Worm (Caenorhabditis elegans) whole organism, young adult: ENCODE results near the gene K08H10.6.

Experiments used
- C17E4.6 ChIP-seq: fragments of 200-800 bp; sonication (Bioruptor generic); IDR thresholded peaks from 2 replicates; pipeline ENCODE4 v1.3.6; 2022; ENCODE audit warnings: missing genetic modification reagents, missing genetic modification characterization, missing compliant biosample characterization
- F10E7.11 ChIP-seq: sonication (generic microtip); optimal IDR thresholded peaks from 2 replicates; lab custom pipeline; 2017; ENCODE audit warnings: mild to moderate bottlenecking, missing genetic modification characterization, moderate library complexity, missing compliant biosample characterization
- F33H1.4 ChIP-seq: fragments of 200-800 bp; sonication (Bioruptor generic); IDR thresholded peaks from 2 replicates; pipeline ENCODE4 v1.3.6; 2022; ENCODE audit warnings: missing genetic modification reagents, missing genetic modification characterization, missing compliant biosample characterization
- F52B5.7 ChIP-seq: sonication (generic microtip); optimal IDR thresholded peaks from 2 replicates; lab custom pipeline; 2016; ENCODE audit warnings: mild to moderate bottlenecking, missing genetic modification characterization, missing compliant biosample characterization
- F57C9.4 ChIP-seq: sonication (generic microtip); optimal IDR thresholded peaks from 2 replicates; lab custom pipeline; 2017; ENCODE audit warnings: mild to moderate bottlenecking, missing genetic modification characterization, missing compliant biosample characterization
- K12H6.12 ChIP-seq: fragments of 200-800 bp; sonication (Bioruptor generic); optimal IDR thresholded peaks from 2 replicates; lab custom pipeline; 2018; ENCODE audit warnings: mild to moderate bottlenecking, missing genetic modification characterization, missing compliant biosample characterization
- T07F8.4 ChIP-seq: sonication (generic microtip); optimal IDR thresholded peaks from 2 replicates; lab custom pipeline; 2016; ENCODE audit warnings: mild to moderate bottlenecking, missing genetic modification characterization, moderate library complexity, missing compliant biosample characterization
- T26A5.8 ChIP-seq: sonication (generic microtip); optimal IDR thresholded peaks from 2 replicates; lab custom pipeline; 2016; ENCODE audit warnings: missing genetic modification characterization, missing compliant biosample characterization
- Y53G8AR.9 ChIP-seq: fragments of 200-800 bp; sonication (Bioruptor generic); conservative IDR thresholded peaks from 2 replicates; pipeline ENCODE4 v1.3.6; 2022; ENCODE audit warnings: missing genetic modification reagents, missing genetic modification characterization, missing compliant biosample characterization
- Y79H2A.3 ChIP-seq: fragments of 200-800 bp; sonication (Bioruptor generic); conservative IDR thresholded peaks from 2 replicates; pipeline ENCODE4 v1.3.6; 2022; ENCODE audit warnings: missing genetic modification reagents, missing genetic modification characterization, missing compliant biosample characterization
- aptf-2 ChIP-seq: fragments of 200-800 bp; sonication (Bioruptor generic); conservative IDR thresholded peaks from 2 replicates; pipeline ENCODE4 v1.3.6; 2022; ENCODE audit warnings: missing genetic modification reagents, missing genetic modification characterization, missing compliant biosample characterization
- aptf-3 ChIP-seq: fragments of 200-800 bp; sonication (Bioruptor generic); IDR thresholded peaks from 2 replicates; pipeline ENCODE4 v1.3.6; 2022; ENCODE audit warnings: missing genetic modification characterization, missing compliant biosample characterization
- atf-7 ChIP-seq: sonication (generic microtip); optimal IDR thresholded peaks from 2 replicates; lab custom pipeline; 2017; ENCODE audit warnings: mild to moderate bottlenecking, missing genetic modification characterization, missing compliant biosample characterization
- athp-1 ChIP-seq: sonication (generic microtip); optimal IDR thresholded peaks from 2 replicates; lab custom pipeline; 2017; ENCODE audit warnings: mild to moderate bottlenecking, missing genetic modification characterization, missing compliant biosample characterization
- bed-1 ChIP-seq: fragments of 200-800 bp; sonication (Bioruptor generic); IDR thresholded peaks from 2 replicates; pipeline ENCODE4 v1.3.6; 2022; ENCODE audit warnings: missing genetic modification reagents, missing genetic modification characterization, missing compliant biosample characterization
- ccch-3 ChIP-seq: fragments of 200-800 bp; sonication (Bioruptor generic); optimal IDR thresholded peaks from 2 replicates; lab custom pipeline; 2018; ENCODE audit warnings: mild to moderate bottlenecking, missing genetic modification characterization, missing compliant biosample characterization
- cebp-1 ChIP-seq, 2 experiments: fragments of 200-800 bp in 1 of 2; sonication (Bioruptor generic) in 1 of 2; sonication (generic microtip) in 1 of 2; IDR thresholded peaks in 1 of 2; optimal IDR thresholded peaks in 1 of 2; 2 replicates each; pipeline versions ENCODE4 v1.3.6 to Lab custom; 2017 to 2022; ENCODE audit warnings: missing compliant biosample characterization in 2 of 2, missing genetic modification characterization in 2 of 2, mild to moderate bottlenecking in 1 of 2, missing genetic modification reagents in 1 of 2, moderate library complexity in 1 of 2
- ceh-40 ChIP-seq: fragments of 200-800 bp; sonication (Bioruptor generic); IDR thresholded peaks from 2 replicates; pipeline ENCODE4 v1.3.6; 2022; ENCODE audit warnings: missing genetic modification characterization, missing compliant biosample characterization
- chd-7 ChIP-seq: sonication (generic microtip); optimal IDR thresholded peaks from 2 replicates; lab custom pipeline; 2016; ENCODE audit warnings: mild to moderate bottlenecking, missing genetic modification characterization, moderate library complexity, missing compliant biosample characterization
- die-1 ChIP-seq: sonication (generic microtip); optimal IDR thresholded peaks from 2 replicates; lab custom pipeline; 2016; ENCODE audit warnings: missing genotype, mild to moderate bottlenecking, missing genetic modification characterization, missing compliant biosample characterization
- dox-1 ChIP-seq: fragments of 200-800 bp; sonication (Bioruptor generic); IDR thresholded peaks from 2 replicates; pipeline ENCODE4 v1.3.6; 2022; ENCODE audit warnings: missing genetic modification reagents, missing genetic modification characterization, missing compliant biosample characterization
- dpff-1 ChIP-seq: sonication (generic microtip); optimal IDR thresholded peaks from 2 replicates; lab custom pipeline; 2017; ENCODE audit warnings: mild to moderate bottlenecking, missing genetic modification characterization, missing compliant biosample characterization
- dpl-1 ChIP-seq: fragments of 150-350 bp; optimal IDR thresholded peaks from 2 replicates; lab custom pipeline; 2014; ENCODE audit warnings: missing biosample characterization, missing genetic modification reagents, missing genetic modification characterization
- efl-1 ChIP-seq: fragments of 150-350 bp; optimal IDR thresholded peaks from 2 replicates; lab custom pipeline; 2014; ENCODE audit warnings: missing biosample characterization, missing genetic modification reagents, missing genetic modification characterization
- hlh-26 ChIP-seq: fragments of 200-800 bp; sonication (Bioruptor generic); conservative IDR thresholded peaks from 2 replicates; pipeline ENCODE4 v1.3.6; 2022; ENCODE audit warnings: missing genetic modification reagents, missing genetic modification characterization, missing compliant biosample characterization
- hmg-1.2 ChIP-seq: fragments of 200-800 bp; sonication (Bioruptor generic); IDR thresholded peaks from 2 replicates; pipeline ENCODE4 v1.3.6; 2022; ENCODE audit warnings: missing genetic modification reagents, missing genetic modification characterization, missing compliant biosample characterization
- hrde-1 ChIP-seq: sonication (generic microtip); optimal IDR thresholded peaks from 2 replicates; lab custom pipeline; 2016; ENCODE audit warnings: missing genetic modification characterization, mild to moderate bottlenecking, missing compliant biosample characterization, moderate library complexity, missing genotype, missing genetic modification reagents, borderline replicate concordance
- lag-1 ChIP-seq: fragments of 200-800 bp; sonication (Bioruptor generic); IDR thresholded peaks from 2 replicates; pipeline ENCODE4 v1.3.6; 2022; ENCODE audit warnings: missing genetic modification reagents, missing genetic modification characterization, missing compliant biosample characterization
- let-526 ChIP-seq: fragments of 200-800 bp; sonication (Bioruptor generic); IDR thresholded peaks from 2 replicates; pipeline ENCODE4 v1.3.6; 2022; ENCODE audit warnings: missing genetic modification reagents, missing genetic modification characterization, missing compliant biosample characterization
- lin-40 ChIP-seq: sonication (generic microtip); optimal IDR thresholded peaks from 2 replicates; lab custom pipeline; 2016; ENCODE audit warnings: missing genetic modification characterization, mild to moderate bottlenecking, missing compliant biosample characterization, missing genotype, missing genetic modification reagents
- lsy-27 ChIP-seq: sonication (generic microtip); optimal IDR thresholded peaks from 2 replicates; lab custom pipeline; 2017; ENCODE audit warnings: missing genetic modification characterization, mild to moderate bottlenecking, missing compliant biosample characterization, antibody characterized with exemption, missing genotype, borderline replicate concordance; ENCODE audit not compliant: insufficient read depth
- nfyb-1 ChIP-seq: fragments of 200-800 bp; sonication (Bioruptor generic); IDR thresholded peaks from 2 replicates; pipeline ENCODE4 v1.3.6; 2022; ENCODE audit warnings: missing genetic modification reagents, missing genetic modification characterization, missing compliant biosample characterization
- nhr-80 ChIP-seq: sonication (generic microtip); optimal IDR thresholded peaks from 2 replicates; lab custom pipeline; 2016; ENCODE audit warnings: missing genetic modification characterization, missing compliant biosample characterization
- rec-8 ChIP-seq, 2 experiments: sonication (generic microtip); optimal IDR thresholded peaks; 2 replicates each; lab custom pipeline; 2016; ENCODE audit warnings: mild to moderate bottlenecking in 2 of 2, missing genetic modification characterization in 2 of 2, missing genetic modification reagents in 2 of 2, missing genotype in 2 of 2, missing biosample characterization in 1 of 2, missing compliant biosample characterization in 1 of 2, moderate library complexity in 1 of 2
- repo-1 ChIP-seq: sonication (generic microtip); optimal IDR thresholded peaks from 2 replicates; lab custom pipeline; 2017; ENCODE audit warnings: mild to moderate bottlenecking, missing genetic modification characterization, missing compliant biosample characterization
- sdz-38 ChIP-seq: sonication (generic microtip); optimal IDR thresholded peaks from 2 replicates; lab custom pipeline; 2016; ENCODE audit warnings: missing genotype, missing genetic modification characterization, missing compliant biosample characterization
- sea-2 ChIP-seq: fragments of 200-800 bp; sonication (Bioruptor generic); IDR thresholded peaks from 2 replicates; pipeline ENCODE4 v1.3.6; 2022; ENCODE audit warnings: missing genetic modification characterization, missing compliant biosample characterization
- somi-1 ChIP-seq: fragments of 200-800 bp; sonication (Bioruptor generic); optimal IDR thresholded peaks from 2 replicates; lab custom pipeline; 2018; ENCODE audit warnings: mild to moderate bottlenecking, missing genetic modification characterization, missing compliant biosample characterization
- tlf-1 ChIP-seq: fragments of 200-800 bp; sonication (Bioruptor generic); optimal IDR thresholded peaks from 2 replicates; lab custom pipeline; 2018; ENCODE audit warnings: mild to moderate bottlenecking, missing genetic modification characterization, missing compliant biosample characterization
- zfh-2 ChIP-seq: fragments of 200-800 bp; sonication (Bioruptor generic); conservative IDR thresholded peaks from 2 replicates; pipeline ENCODE4 v1.3.6; 2022; ENCODE audit warnings: missing genetic modification reagents, missing genetic modification characterization, missing compliant biosample characterization
- ztf-18 ChIP-seq: sonication (generic microtip); optimal IDR thresholded peaks from 2 replicates; lab custom pipeline; 2016; ENCODE audit warnings: missing genotype, mild to moderate bottlenecking, missing genetic modification characterization, missing compliant biosample characterization
- ztf-22 ChIP-seq: fragments of 200-800 bp; sonication (Bioruptor generic); optimal IDR thresholded peaks from 2 replicates; lab custom pipeline; 2018; ENCODE audit warnings: mild to moderate bottlenecking, missing genetic modification characterization, moderate library complexity, missing compliant biosample characterization

The K08H10.6 gene

ce11 chrV:10037040-10037439 lies 41.3 kb upstream of the K08H10.6 start, which contains the start of gene F57A8.1:
TSS of gene F57A8.1 (plus strand) at chrV:10037340.
- TF ChIP-seq repo-1, result no peak
- TF ChIP-seq athp-1 (tag; lab: Kevin White, UChicago), result no peak
- no peak for TF ChIP-seq aptf-3 (GFP tag; lab: Robert Waterston, UW)
- TF ChIP-seq rec-8 (tag; optimal IDR thresholded peaks at IDR 0.05; lab: Kevin White, UChicago), result no peak
- TF ChIP-seq T07F8.4 (tag; lab: Kevin White, UChicago), result no peak

- TF ChIP-seq lin-40 (tag; lab: Kevin White, UChicago) (peak; percentile 26), zfh-2 (GFP tag; lab: Robert Waterston, UW) (no peak), die-1 (tag; lab: Kevin White, UChicago) (peak; percentile 11), let-526 (GFP tag; lab: Robert Waterston, UW) (no peak), hmg-1.2 (GFP tag; lab: Robert Waterston, UW) (peak; percentile 61; the same call in 1 of the 2 replicates), cebp-1 (GFP tag; IDR thresholded peaks at IDR 0.05; lab: Robert Waterston, UW) (no peak), cebp-1 (tag; optimal IDR thresholded peaks at IDR 0.05; lab: Kevin White, UChicago) (peak; percentile 12), K12H6.12 (tag; lab: Kevin White, UChicago) (peak; percentile 31), somi-1 (peak; percentile 66), Y53G8AR.9 (0 out of 2 replicates have a peak, but pooled peaks have one; percentile 31), sdz-38 (no peak), chd-7 (tag; lab: Kevin White, UChicago) (peak; percentile 52)
Measured at ce11 chrV:10036275-10036674, 40.6 kb upstream of the K08H10.6 start, which contains the start of gene T06E8.2. TSS of gene T06E8.2 (minus strand) at chrV:10036413.

ce11 chrV:10035586-10035985 lies 39.9 kb upstream of the K08H10.6 start:
- TF ChIP-seq lag-1 (GFP tag; lab: Robert Waterston, UW) (no peak), hrde-1 (no peak), ztf-18 (tag; lab: Kevin White, UChicago) (no peak), F10E7.11 (tag; lab: Kevin White, UChicago) (no peak), efl-1 (GFP tag; lab: Kevin White, UChicago) (no peak)
- TF ChIP-seq, all 124 proteins: peak for 0

ce11 chrV:10031384-10032171 lies 35.9 kb upstream of the K08H10.6 start:
- no peak for TF ChIP-seq ccch-3 (GFP tag; lab: Kevin White, UChicago)
- no peak for TF ChIP-seq hlh-26 (GFP tag; lab: Robert Waterston, UW)
- TF ChIP-seq nhr-80 (tag; lab: Kevin White, UChicago), result peak; percentile 79
- no peak for TF ChIP-seq lsy-27 (tag; lab: Kevin White, UChicago)
- no peak for TF ChIP-seq bed-1 (GFP tag; lab: Robert Waterston, UW)
- no peak for TF ChIP-seq aptf-2 (GFP tag; lab: Robert Waterston, UW)
- TF ChIP-seq tlf-1 (GFP tag; lab: Kevin White, UChicago), result no peak
- no peak for TF ChIP-seq ceh-40
- no peak for TF ChIP-seq atf-7 (tag; lab: Kevin White, UChicago)
- no peak for TF ChIP-seq T26A5.8
- no peak for TF ChIP-seq sea-2 (GFP tag; lab: Robert Waterston, UW)
- TF ChIP-seq hrde-1, result no peak
- TF ChIP-seq Y79H2A.3 (GFP tag; lab: Robert Waterston, UW), result no peak
- peak; percentile 50 for TF ChIP-seq dox-1 (GFP tag; lab: Robert Waterston, UW)
- no peak for TF ChIP-seq ztf-22 (GFP tag; lab: Kevin White, UChicago)
- no peak for TF ChIP-seq nfyb-1 (GFP tag; lab: Robert Waterston, UW)
- TF ChIP-seq F52B5.7 (tag; lab: Kevin White, UChicago), result no peak
- TF ChIP-seq F33H1.4 (GFP tag; lab: Robert Waterston, UW), result no peak
- no peak for TF ChIP-seq C17E4.6 (GFP tag; lab: Robert Waterston, UW)
- peak; percentile 11 for TF ChIP-seq dpl-1 (GFP tag; lab: Kevin White, UChicago)
- no peak for TF ChIP-seq dpff-1 (tag; lab: Kevin White, UChicago)
- TF ChIP-seq rec-8 (tag; optimal IDR thresholded peaks at IDR 0.05; lab: Kevin White, UChicago), result no peak
- TF ChIP-seq F57C9.4, result no peak
